Fruit fly (Drosophila melanogaster) whole organism, adult: ENCODE data around the gene Eig71Ed.

Experiments used
- CG11617 ChIP-seq: fragments of 200-800 bp; sonication (Bioruptor generic); optimal IDR thresholded peaks from 2 replicates; lab custom pipeline; 2017; ENCODE audit warnings: mild to moderate bottlenecking, missing biosample characterization, missing genetic modification reagents, missing genetic modification characterization
- CG12768 ChIP-seq: fragments of 200-800 bp; sonication (Bioruptor generic); optimal IDR thresholded peaks from 2 replicates; lab custom pipeline; 2017; ENCODE audit warnings: missing biosample characterization, missing genetic modification characterization, mild to moderate bottlenecking, moderate library complexity, missing genetic modification reagents
- CG7045 ChIP-seq: fragments of 200-800 bp; sonication (Bioruptor generic); optimal IDR thresholded peaks from 2 replicates; lab custom pipeline; 2017; ENCODE audit warnings: missing biosample characterization, mild to moderate bottlenecking, missing genetic modification characterization
- bab1 ChIP-seq: fragments of 200-800 bp; sonication (Bioruptor generic); optimal IDR thresholded peaks from 3 replicates; lab custom pipeline; 2019; ENCODE audit warnings: missing biosample characterization, mild to moderate bottlenecking, missing genetic modification characterization, moderate library complexity
- kay ChIP-seq: fragments of 200-800 bp; sonication (Bioruptor generic); peaks from one replicate; lab custom pipeline; 2016; ENCODE audit warnings: missing biosample characterization, missing genetic modification characterization, borderline replicate concordance
- pad ChIP-seq: fragments of 200-800 bp; sonication (Bioruptor generic); optimal IDR thresholded peaks from 3 replicates; lab custom pipeline; 2017; ENCODE audit warnings: missing biosample characterization, missing genetic modification characterization, mild to moderate bottlenecking, moderate library complexity, missing genetic modification reagents

- TF ChIP-seq bab1 (no peak), pad (GFP tag; lab: Kevin White, UChicago) (no peak), CG7045 (GFP tag; lab: Kevin White, UChicago) (no peak), CG12768 (GFP tag; lab: Kevin White, UChicago) (no peak), CG11617 (GFP tag; lab: Kevin White, UChicago) (no peak), kay (no peak)
Observed at dm6 chr3L:15679420-15679819, 27.1 kb downstream of the Eig71Ed start, which contains the start of gene CG7304.
